Fruit fly (Drosophila melanogaster): Measurements from ENCODE around the gene CG14269.
A peak's percentile ranks its signal among the peaks of the same experiment; 100 is the strongest.

Gene CG14269

DNA sequence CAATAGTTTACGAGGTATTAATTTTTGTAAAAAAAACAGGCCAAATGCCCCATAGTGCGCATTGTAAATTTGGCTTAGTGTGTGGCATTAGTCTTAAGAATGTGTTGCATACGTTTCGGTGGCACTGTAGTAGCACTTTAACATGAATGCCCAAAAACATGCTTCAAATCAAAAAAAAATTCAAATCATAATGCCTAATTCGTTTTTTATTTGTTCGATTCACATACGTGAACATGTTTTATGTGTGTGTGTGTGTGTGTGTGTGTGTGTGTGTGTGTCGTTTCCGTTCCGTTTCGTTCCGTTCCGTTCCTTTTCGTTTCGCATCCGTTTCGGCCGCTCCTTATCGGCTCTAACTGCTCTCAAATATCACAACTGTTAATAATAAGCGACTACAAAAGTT is 29.9 kb upstream of the CG14269 start:
- no peak for TF ChIP-seq acj6 (GFP tag; optimal IDR thresholded peaks at IDR 0.05)
- TF ChIP-seq Sox14 (GFP tag; optimal IDR thresholded peaks at IDR 0.05), result no peak
- no peak for TF ChIP-seq Lpt (GFP tag; optimal IDR thresholded peaks at IDR 0.05)
- TF ChIP-seq CG8319 (GFP tag; optimal IDR thresholded peaks at IDR 0.05), result no peak
- TF ChIP-seq Met (GFP tag; optimal IDR thresholded peaks at IDR 0.05), result no peak
- no peak for TF ChIP-seq pdm3 (GFP tag; optimal IDR thresholded peaks at IDR 0.05)
- no peak for TF ChIP-seq Ets96B (tag; optimal IDR thresholded peaks at IDR 0.05)
- TF ChIP-seq esn (GFP tag; optimal IDR thresholded peaks at IDR 0.05), result no peak
- no peak for TF ChIP-seq CG11762 (GFP tag; optimal IDR thresholded peaks at IDR 0.05; ENCODE audit: insufficient read depth)
- TF ChIP-seq CG34406 (GFP tag; optimal IDR thresholded peaks at IDR 0.05), result no peak
- no peak for TF ChIP-seq Sox102F (GFP tag; optimal IDR thresholded peaks at IDR 0.05)

- no peak for TF ChIP-seq net (GFP tag; optimal IDR thresholded peaks at IDR 0.05)
- TF ChIP-seq CG16779 (tag; optimal IDR thresholded peaks at IDR 0.05), result no peak
Observed at dm6 chrX:3463944-3464343, 28.3 kb upstream of the CG14269 start, which contains the start of gene CG16781. CG16781 (minus strand) TSS chrX:3464044.

dm6 chrX:3460140-3460642 is 24.6 kb upstream of the CG14269 start, which contains the start of the genes CG16782 and CG10801:
CG16782 (minus strand) TSS chrX:3460240.
CG10801 (plus strand) TSS chrX:3460592.
- TF ChIP-seq Ets21C (GFP tag; optimal IDR thresholded peaks at IDR 0.05) (no peak), CG11294 (GFP tag; IDR thresholded peaks at IDR 0.05) (no peak), vri (GFP tag; optimal IDR thresholded peaks at IDR 0.05) (no peak), dsx (GFP tag; optimal IDR thresholded peaks at IDR 0.05; ENCODE audit: poor library complexity, severe bottlenecking) (no peak)

- TF ChIP-seq Sox102F (GFP tag; optimal IDR thresholded peaks at IDR 0.05) (no peak), CG6792 (GFP tag; optimal IDR thresholded peaks at IDR 0.05) (no peak), Blimp-1 (GFP tag; optimal IDR thresholded peaks at IDR 0.05) (no peak), Smox (GFP tag; optimal IDR thresholded peaks at IDR 0.05) (no peak), CG8632 (GFP tag; optimal IDR thresholded peaks at IDR 0.05) (no peak), Eip93F (GFP tag; optimal IDR thresholded peaks at IDR 0.05) (no peak), CG3032 (tag; optimal IDR thresholded peaks at IDR 0.05) (no peak), CG11902 (GFP tag; optimal IDR thresholded peaks at IDR 0.05) (no peak), Hr4 (GFP tag; optimal IDR thresholded peaks at IDR 0.05) (no peak), topi (GFP tag; optimal IDR thresholded peaks at IDR 0.05) (no peak), lz (GFP tag; optimal IDR thresholded peaks at IDR 0.05) (no peak), Ets21C (GFP tag; optimal IDR thresholded peaks at IDR 0.05) (no peak), CG16779 (tag; optimal IDR thresholded peaks at IDR 0.05) (no peak), salr (GFP tag; optimal IDR thresholded peaks at IDR 0.05) (no peak)
Observed at dm6 chrX:3458491-3458890, 22.9 kb upstream of the CG14269 start.

DNA sequence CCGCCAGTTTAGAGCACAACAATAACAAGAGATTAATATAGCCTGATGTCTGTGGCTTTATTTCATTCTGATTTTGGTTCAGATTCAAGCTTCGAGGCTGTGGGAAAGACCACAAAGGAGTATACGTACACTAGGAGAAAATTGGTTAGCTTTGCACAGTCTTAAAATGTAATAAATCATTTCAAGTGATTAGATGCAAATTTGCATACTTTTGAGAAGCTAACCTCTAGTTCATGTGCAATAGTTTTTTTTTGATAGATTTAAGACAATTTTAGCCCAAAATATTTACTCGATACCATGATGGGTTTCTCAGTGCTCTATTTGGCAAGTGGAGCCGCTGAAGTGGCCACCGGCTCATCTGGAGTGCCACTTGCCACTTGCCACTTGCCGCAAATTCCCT is 21.9 kb upstream of the CG14269 start:
- no peak for TF ChIP-seq spab (GFP tag; optimal IDR thresholded peaks at IDR 0.05)
- TF ChIP-seq Ets96B (tag; optimal IDR thresholded peaks at IDR 0.05), result no peak
- TF ChIP-seq eg (GFP tag; IDR thresholded peaks at IDR 0.05), result peak; percentile 53; the same call in 1 of the 3 replicates
- peak; percentile 36; the same call in 1 of the 2 replicates for TF ChIP-seq Gug (GFP tag; IDR thresholded peaks at IDR 0.05)
- TF ChIP-seq CG15336 (GFP tag; IDR thresholded peaks at IDR 0.05), result peak; percentile 41; the same call in 1 of the 2 replicates
- TF ChIP-seq CG11294 (GFP tag; IDR thresholded peaks at IDR 0.05), result peak; percentile 23; the same call in 1 of the 2 replicates
- TF ChIP-seq CG6163 (GFP tag; IDR thresholded peaks at IDR 0.05), result 0 out of 3 replicates have a peak, but pooled peaks have one; percentile 11
- 0 out of 3 replicates have a peak, but pooled peaks have one; percentile 19 for TF ChIP-seq CG8119 (GFP tag; IDR thresholded peaks at IDR 0.05)
- TF ChIP-seq CG32006 (GFP tag; optimal IDR thresholded peaks at IDR 0.05), result peak; percentile 35
